Fruit fly (Drosophila melanogaster) Kc167 (cell line): ENCODE results near the gene Non3.

Source experiments
- Myc ChIP-seq: fragments of >200 bp; optimal IDR thresholded peaks from 2 replicates; lab custom pipeline; 2017; ENCODE audit warnings: missing external identifiers
- h ChIP-seq: fragments of >200 bp; optimal IDR thresholded peaks from 3 replicates; lab custom pipeline; 2018; ENCODE audit warnings: missing external identifiers
- insv ChIP-seq: fragments of >200 bp; optimal IDR thresholded peaks from 3 replicates; lab custom pipeline; 2018; ENCODE audit warnings: missing external identifiers
- psq ChIP-seq: fragments of >200 bp; optimal IDR thresholded peaks from 2 replicates; lab custom pipeline; 2017; ENCODE audit warnings: missing external identifiers
- ttk ChIP-seq: sonication (Bioruptor generic); optimal IDR thresholded peaks from 2 replicates; lab custom pipeline; 2017; ENCODE audit warnings: missing external identifiers

DNA sequence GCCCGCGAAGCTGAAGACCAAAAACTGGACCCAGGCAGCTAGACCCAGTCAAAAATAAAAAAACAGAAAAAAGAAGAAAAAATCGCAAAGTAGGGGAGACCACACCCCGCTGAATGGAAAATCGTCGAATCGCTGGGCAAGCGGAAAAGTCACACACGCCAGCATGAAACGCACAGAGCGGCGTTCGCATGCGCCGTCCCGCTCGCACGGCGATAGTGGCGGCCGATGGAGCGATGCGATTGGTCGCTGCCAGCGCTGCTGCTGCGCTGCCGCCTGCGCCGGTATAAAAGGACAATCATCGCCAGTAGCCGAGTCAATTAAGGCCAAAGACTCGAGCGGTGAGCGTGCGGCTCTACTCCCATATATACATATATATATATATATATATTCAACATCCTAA, 12.4 kb downstream of the Non3 start, which contains the start of gene repo:
- TF ChIP-seq ttk (lab: Kevin White, UChicago) (no peak), Myc (lab: Kevin White, UChicago) (no peak), psq (lab: Kevin White, UChicago) (no peak), h (no peak), insv (lab: Kevin White, UChicago) (no peak)
